Worm (Caenorhabditis elegans) whole organism, young adult: Measurements from ENCODE around the gene lgc-45.

Experiments
- C17E4.6 ChIP-seq: fragments of 200-800 bp; sonication (Bioruptor generic); IDR thresholded peaks from 2 replicates; pipeline ENCODE4 v1.3.6; 2022; ENCODE audit warnings: missing genetic modification reagents, missing genetic modification characterization, missing compliant biosample characterization
- D2030.7 ChIP-seq: fragments of 200-800 bp; sonication (Bioruptor generic); IDR thresholded peaks from 2 replicates; pipeline ENCODE4 v1.3.6; 2022; ENCODE audit warnings: missing genetic modification reagents, missing genetic modification characterization, missing compliant biosample characterization
- F10E7.11 ChIP-seq: sonication (generic microtip); optimal IDR thresholded peaks from 2 replicates; lab custom pipeline; 2017; ENCODE audit warnings: mild to moderate bottlenecking, missing genetic modification characterization, moderate library complexity, missing compliant biosample characterization
- F33H1.4 ChIP-seq: fragments of 200-800 bp; sonication (Bioruptor generic); IDR thresholded peaks from 2 replicates; pipeline ENCODE4 v1.3.6; 2022; ENCODE audit warnings: missing genetic modification reagents, missing genetic modification characterization, missing compliant biosample characterization
- F37B4.10 ChIP-seq: fragments of 200-800 bp; sonication (Bioruptor generic); IDR thresholded peaks from 2 replicates; pipeline ENCODE4 v1.3.6; 2022; ENCODE audit warnings: missing genetic modification characterization, missing compliant biosample characterization
- F49E8.2 ChIP-seq: sonication (generic microtip); optimal IDR thresholded peaks from 3 replicates; lab custom pipeline; 2017; ENCODE audit warnings: missing genetic modification characterization, mild to moderate bottlenecking, missing compliant biosample characterization, antibody characterized with exemption, moderate library complexity; ENCODE audit not compliant: insufficient read depth
- T07F8.4 ChIP-seq: sonication (generic microtip); optimal IDR thresholded peaks from 2 replicates; lab custom pipeline; 2016; ENCODE audit warnings: mild to moderate bottlenecking, missing genetic modification characterization, moderate library complexity, missing compliant biosample characterization
- T26A5.8 ChIP-seq: sonication (generic microtip); optimal IDR thresholded peaks from 2 replicates; lab custom pipeline; 2016; ENCODE audit warnings: missing genetic modification characterization, missing compliant biosample characterization
- akir-1 ChIP-seq: fragments of 200-800 bp; sonication (Bioruptor generic); optimal IDR thresholded peaks from 2 replicates; lab custom pipeline; 2018; ENCODE audit warnings: mild to moderate bottlenecking, missing genetic modification characterization, moderate library complexity, missing compliant biosample characterization
- atf-7 ChIP-seq: sonication (generic microtip); optimal IDR thresholded peaks from 2 replicates; lab custom pipeline; 2017; ENCODE audit warnings: mild to moderate bottlenecking, missing genetic modification characterization, missing compliant biosample characterization
- athp-1 ChIP-seq: sonication (generic microtip); optimal IDR thresholded peaks from 2 replicates; lab custom pipeline; 2017; ENCODE audit warnings: mild to moderate bottlenecking, missing genetic modification characterization, missing compliant biosample characterization
- attf-3 ChIP-seq: fragments of 200-800 bp; sonication (Bioruptor generic); conservative IDR thresholded peaks from 2 replicates; pipeline ENCODE4 v1.3.6; 2022; ENCODE audit warnings: missing genetic modification reagents, missing genetic modification characterization, missing compliant biosample characterization
- bed-1 ChIP-seq: fragments of 200-800 bp; sonication (Bioruptor generic); IDR thresholded peaks from 2 replicates; pipeline ENCODE4 v1.3.6; 2022; ENCODE audit warnings: missing genetic modification reagents, missing genetic modification characterization, missing compliant biosample characterization
- ceh-58 ChIP-seq: fragments of 200-800 bp; sonication (Bioruptor generic); IDR thresholded peaks from 2 replicates; pipeline ENCODE4 v1.3.6; 2022; ENCODE audit warnings: missing genetic modification characterization, missing compliant biosample characterization
- ceh-91 ChIP-seq: fragments of 200-800 bp; sonication (Bioruptor generic); IDR thresholded peaks from 2 replicates; pipeline ENCODE4 v1.3.6; 2022; ENCODE audit warnings: missing genetic modification reagents, missing genetic modification characterization, missing compliant biosample characterization
- chd-7 ChIP-seq: sonication (generic microtip); optimal IDR thresholded peaks from 2 replicates; lab custom pipeline; 2016; ENCODE audit warnings: mild to moderate bottlenecking, missing genetic modification characterization, moderate library complexity, missing compliant biosample characterization
- dpff-1 ChIP-seq: sonication (generic microtip); optimal IDR thresholded peaks from 2 replicates; lab custom pipeline; 2017; ENCODE audit warnings: mild to moderate bottlenecking, missing genetic modification characterization, missing compliant biosample characterization
- ekl-4 ChIP-seq: fragments of 200-800 bp; sonication (Bioruptor generic); IDR thresholded peaks from 2 replicates; pipeline ENCODE4 v1.3.6; 2022; ENCODE audit warnings: missing genetic modification reagents, missing genetic modification characterization, missing compliant biosample characterization
- ets-4 ChIP-seq: fragments of 200-800 bp; sonication (Bioruptor generic); optimal IDR thresholded peaks from 2 replicates; lab custom pipeline; 2018; ENCODE audit warnings: mild to moderate bottlenecking, missing genetic modification characterization, missing compliant biosample characterization
- gei-17 ChIP-seq: fragments of 200-800 bp; sonication (Bioruptor generic); optimal IDR thresholded peaks from 2 replicates; lab custom pipeline; 2018; ENCODE audit warnings: mild to moderate bottlenecking, missing genetic modification characterization, missing compliant biosample characterization
- hlh-26 ChIP-seq: fragments of 200-800 bp; sonication (Bioruptor generic); conservative IDR thresholded peaks from 2 replicates; pipeline ENCODE4 v1.3.6; 2022; ENCODE audit warnings: missing genetic modification reagents, missing genetic modification characterization, missing compliant biosample characterization
- hmg-1.2 ChIP-seq: fragments of 200-800 bp; sonication (Bioruptor generic); IDR thresholded peaks from 2 replicates; pipeline ENCODE4 v1.3.6; 2022; ENCODE audit warnings: missing genetic modification reagents, missing genetic modification characterization, missing compliant biosample characterization
- hmg-20 ChIP-seq: fragments of 200-800 bp; sonication (Bioruptor generic); IDR thresholded peaks from 2 replicates; pipeline ENCODE4 v1.3.6; 2022; ENCODE audit warnings: missing genetic modification reagents, missing genetic modification characterization, missing compliant biosample characterization
- let-526 ChIP-seq: fragments of 200-800 bp; sonication (Bioruptor generic); IDR thresholded peaks from 2 replicates; pipeline ENCODE4 v1.3.6; 2022; ENCODE audit warnings: missing genetic modification reagents, missing genetic modification characterization, missing compliant biosample characterization
- let-607 ChIP-seq, 2 experiments: fragments of 200-800 bp in 1 of 2; sonication (Bioruptor generic) in 1 of 2; sonication (generic microtip) in 1 of 2; optimal IDR thresholded peaks; 2 replicates each; lab custom pipeline; 2016 to 2018; ENCODE audit warnings: mild to moderate bottlenecking in 2 of 2, missing compliant biosample characterization in 2 of 2, missing genetic modification characterization in 2 of 2, moderate library complexity in 2 of 2, missing genotype in 1 of 2
- lin-40 ChIP-seq: sonication (generic microtip); optimal IDR thresholded peaks from 2 replicates; lab custom pipeline; 2016; ENCODE audit warnings: missing genetic modification characterization, mild to moderate bottlenecking, missing compliant biosample characterization, missing genotype, missing genetic modification reagents
- lin-54 ChIP-seq: fragments of 200-800 bp; sonication (Bioruptor generic); optimal IDR thresholded peaks from 2 replicates; lab custom pipeline; 2018; ENCODE audit warnings: mild to moderate bottlenecking, missing genetic modification characterization, missing compliant biosample characterization
- lsl-1 ChIP-seq: fragments of 200-800 bp; sonication (Bioruptor generic); optimal IDR thresholded peaks from 2 replicates; lab custom pipeline; 2018; ENCODE audit warnings: mild to moderate bottlenecking, missing genetic modification characterization, moderate library complexity, missing compliant biosample characterization
- lsy-27 ChIP-seq: sonication (generic microtip); optimal IDR thresholded peaks from 2 replicates; lab custom pipeline; 2017; ENCODE audit warnings: missing genetic modification characterization, mild to moderate bottlenecking, missing compliant biosample characterization, antibody characterized with exemption, missing genotype, borderline replicate concordance; ENCODE audit not compliant: insufficient read depth
- madf-6 ChIP-seq: fragments of 200-800 bp; sonication (Bioruptor generic); IDR thresholded peaks from 2 replicates; pipeline ENCODE4 v1.3.6; 2022; ENCODE audit warnings: missing genetic modification reagents, missing genetic modification characterization, missing compliant biosample characterization
- mcd-1 ChIP-seq: fragments of 200-800 bp; sonication (Bioruptor generic); IDR thresholded peaks from 2 replicates; pipeline ENCODE4 v1.3.6; 2022; ENCODE audit warnings: missing genetic modification reagents, missing genetic modification characterization, missing compliant biosample characterization
- nhr-120 ChIP-seq: fragments of 200-800 bp; sonication (Bioruptor generic); IDR thresholded peaks from 2 replicates; pipeline ENCODE4 v1.3.6; 2022; ENCODE audit warnings: missing genetic modification characterization, missing compliant biosample characterization
- pbrm-1 ChIP-seq: fragments of 200-800 bp; sonication (Bioruptor generic); IDR thresholded peaks from 2 replicates; pipeline ENCODE4 v1.3.6; 2022; ENCODE audit warnings: missing genetic modification reagents, missing genetic modification characterization, missing compliant biosample characterization
- pha-4 ChIP-seq: fragments of 150-350 bp; sonication (generic microtip); optimal IDR thresholded peaks from 2 replicates; lab custom pipeline; 2014; ENCODE audit warnings: missing biosample characterization, missing genetic modification reagents, missing genetic modification characterization
- rec-8 ChIP-seq, 2 experiments: sonication (generic microtip); optimal IDR thresholded peaks; 2 replicates each; lab custom pipeline; 2016; ENCODE audit warnings: mild to moderate bottlenecking in 2 of 2, missing genetic modification characterization in 2 of 2, missing genetic modification reagents in 2 of 2, missing genotype in 2 of 2, missing biosample characterization in 1 of 2, missing compliant biosample characterization in 1 of 2, moderate library complexity in 1 of 2
- unc-130 ChIP-seq: sonication (generic microtip); optimal IDR thresholded peaks from 2 replicates; lab custom pipeline; 2016; ENCODE audit warnings: missing genetic modification reagents, missing genetic modification characterization, missing compliant biosample characterization
- xnd-1 ChIP-seq: sonication (generic microtip); optimal IDR thresholded peaks from 2 replicates; lab custom pipeline; 2016; ENCODE audit warnings: missing genotype, missing genetic modification reagents, missing genetic modification characterization, missing compliant biosample characterization
- zfh-2 ChIP-seq: fragments of 200-800 bp; sonication (Bioruptor generic); conservative IDR thresholded peaks from 2 replicates; pipeline ENCODE4 v1.3.6; 2022; ENCODE audit warnings: missing genetic modification reagents, missing genetic modification characterization, missing compliant biosample characterization
- zim-3 ChIP-seq: sonication (generic microtip); optimal IDR thresholded peaks from 2 replicates; lab custom pipeline; 2017; ENCODE audit warnings: mild to moderate bottlenecking, missing genetic modification characterization, moderate library complexity, missing compliant biosample characterization
- ztf-3 ChIP-seq: fragments of 200-800 bp; sonication (Bioruptor generic); optimal IDR thresholded peaks from 2 replicates; lab custom pipeline; 2018; ENCODE audit warnings: mild to moderate bottlenecking, missing genetic modification characterization, missing compliant biosample characterization

The lgc-45 gene

DNA sequence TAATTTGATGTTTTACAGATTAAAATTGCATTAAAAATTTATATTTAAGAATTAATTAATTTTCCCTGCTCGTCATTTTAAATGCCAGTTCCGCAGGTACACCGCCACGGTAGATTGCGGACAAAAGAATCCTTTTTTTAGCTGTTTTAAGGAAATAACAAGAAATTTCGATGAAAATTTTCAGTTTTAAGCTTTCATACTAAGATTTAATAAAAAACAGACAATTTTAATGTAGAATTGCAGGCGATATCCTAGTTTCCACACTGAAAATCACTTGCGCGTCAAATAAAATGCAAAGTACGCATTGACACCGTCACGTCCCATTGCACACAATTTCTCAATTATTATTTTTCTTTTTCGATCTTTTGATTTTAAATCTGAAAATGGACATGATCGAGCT is 3.8 kb upstream of the lgc-45 start, which contains the start of gene dnc-3 (continued):
- no peak for TF ChIP-seq athp-1 (tag; lab: Kevin White, UChicago)
- no peak for TF ChIP-seq chd-7 (tag; lab: Kevin White, UChicago)

ce11 chrII:3554673-3555072 is 2.6 kb upstream of the lgc-45 start:
- TF ChIP-seq pbrm-1 (no peak), T26A5.8 (tag; lab: Kevin White, UChicago) (no peak), madf-6 (GFP tag; lab: Robert Waterston, UW) (peak; percentile 49), D2030.7 (GFP tag; lab: Robert Waterston, UW) (0 out of 2 replicates have a peak, but pooled peaks have one; percentile 11), lin-54 (GFP tag; lab: Kevin White, UChicago) (peak; percentile 56), ceh-91 (no peak), ceh-58 (no peak), T07F8.4 (tag; lab: Kevin White, UChicago) (no peak), unc-130 (no peak), lsl-1 (peak; percentile 11), xnd-1 (peak; percentile 55), mcd-1 (peak; percentile 75), hmg-20 (GFP tag; lab: Robert Waterston, UW) (no peak), pha-4 (tag; lab: Kevin White, UChicago) (no peak), F10E7.11 (tag; lab: Kevin White, UChicago) (no peak), F33H1.4 (GFP tag; lab: Robert Waterston, UW) (0 out of 2 replicates have a peak, but pooled peaks have one; percentile 14), attf-3 (GFP tag; lab: Robert Waterston, UW) (no peak), hlh-26 (GFP tag; lab: Robert Waterston, UW) (no peak), ztf-3 (GFP tag; lab: Kevin White, UChicago) (no peak), F37B4.10 (GFP tag; lab: Robert Waterston, UW) (no peak), ets-4 (GFP tag; lab: Kevin White, UChicago) (no peak), bed-1 (no peak)
- TF ChIP-seq, all 124 proteins: peak for 7

DNA sequence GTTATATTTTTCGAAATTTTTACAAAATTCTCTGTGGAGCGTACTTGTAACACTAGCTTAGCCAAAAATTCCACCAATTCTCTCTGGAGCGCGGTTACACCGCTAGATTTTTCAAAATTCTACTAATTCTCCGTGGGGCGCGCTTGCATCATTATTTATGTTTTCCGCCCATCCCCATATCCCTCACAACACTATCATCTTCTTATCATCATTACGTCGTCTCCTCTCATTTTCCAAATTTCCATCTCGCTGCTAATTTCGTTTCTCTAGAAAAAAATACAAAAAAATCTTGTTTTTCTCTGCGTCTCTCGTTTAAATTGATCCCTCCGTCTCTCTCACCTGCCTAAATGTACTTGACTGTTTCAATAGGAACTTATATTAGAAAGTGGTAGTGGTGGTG is 2.0 kb upstream of the lgc-45 start:
- TF ChIP-seq atf-7 (tag; lab: Kevin White, UChicago) = no peak
- TF ChIP-seq rec-8 (tag; optimal IDR thresholded peaks at IDR 0.05; lab: Kevin White, UChicago) = no peak
- TF ChIP-seq let-526 (GFP tag; lab: Robert Waterston, UW) = no peak
- TF ChIP-seq hmg-1.2 (GFP tag; lab: Robert Waterston, UW) = peak; percentile 23; the same call in 1 of the 2 replicates
- TF ChIP-seq F49E8.2 (tag; lab: Kevin White, UChicago) = no peak
- no peak for TF ChIP-seq nhr-120 (GFP tag; lab: Robert Waterston, UW)
- TF ChIP-seq F10E7.11 (tag; lab: Kevin White, UChicago) = no peak
- TF ChIP-seq mcd-1 = peak; percentile 49
- TF ChIP-seq akir-1 = no peak
- TF ChIP-seq ekl-4 (GFP tag; lab: Robert Waterston, UW) = no peak
- TF ChIP-seq F33H1.4 (GFP tag; lab: Robert Waterston, UW) = no peak
- no peak for TF ChIP-seq C17E4.6
- no peak for TF ChIP-seq lsy-27 (tag; lab: Kevin White, UChicago)
- peak; percentile 12 for TF ChIP-seq lin-40
- no peak for TF ChIP-seq zim-3 (tag; lab: Kevin White, UChicago)
- no peak for TF ChIP-seq lsl-1
- no peak for TF ChIP-seq zfh-2 (GFP tag; lab: Robert Waterston, UW)
- no peak for TF ChIP-seq let-607 (tag; optimal IDR thresholded peaks at IDR 0.05; lab: Kevin White, UChicago)
- no peak for TF ChIP-seq dpff-1 (tag; lab: Kevin White, UChicago)
- TF ChIP-seq gei-17 (GFP tag; lab: Kevin White, UChicago) = no peak
- TF ChIP-seq, all 124 proteins: peak for 3
